Fruit fly (Drosophila melanogaster): ENCODE measurements around the gene CG13040.

- TF ChIP-seq CG15710 (tag; optimal IDR thresholded peaks at IDR 0.05) = no peak
- TF ChIP-seq rn (GFP tag; IDR thresholded peaks at IDR 0.05) = no peak
These were observed 11.2 kb upstream of the CG13040 start for dm6 chr3L:16337739-16338138.

Data from whole organism, pupa.